Fruit fly (Drosophila melanogaster) whole organism, pupa: ENCODE measurements around the gene Pdhb.
A peak's percentile ranks its signal among the peaks of the same experiment; 100 is the strongest.

Experiments
- CG10348 ChIP-seq: fragments of 200-800 bp; sonication (Bioruptor generic); IDR thresholded peaks from 2 replicates; pipeline ENCODE4 v1.3.6; 2022; ENCODE audit warnings: missing biosample characterization, missing genetic modification characterization
- CG12605 ChIP-seq: fragments of 200-800 bp; sonication (Bioruptor generic); IDR thresholded peaks from 2 replicates; pipeline ENCODE4 v1.3.6; 2022; ENCODE audit warnings: missing biosample characterization, missing genetic modification characterization
- CG13204 ChIP-seq: fragments of 200-800 bp; sonication (Bioruptor generic); optimal IDR thresholded peaks from 2 replicates; lab custom pipeline; 2018; ENCODE audit warnings: missing biosample characterization, mild to moderate bottlenecking, missing genetic modification characterization, moderate library complexity
- CG14655 ChIP-seq: fragments of 200-800 bp; sonication (Bioruptor generic); optimal IDR thresholded peaks from 3 replicates; lab custom pipeline; 2017; ENCODE audit warnings: mild to moderate bottlenecking, missing biosample characterization, missing genetic modification reagents, missing genetic modification characterization
- CG15710 ChIP-seq: fragments of 200-800 bp; sonication (Bioruptor generic); optimal IDR thresholded peaks from 2 replicates; lab custom pipeline; 2018; ENCODE audit warnings: missing biosample characterization, mild to moderate bottlenecking, missing genetic modification characterization, moderate library complexity
- CG17806 ChIP-seq: fragments of 200-800 bp; sonication (Bioruptor generic); optimal IDR thresholded peaks from 2 replicates; lab custom pipeline; 2018; ENCODE audit warnings: missing biosample characterization, mild to moderate bottlenecking, missing genetic modification characterization, moderate library complexity
- CG32121 ChIP-seq: fragments of 200-800 bp; sonication (Bioruptor generic); IDR thresholded peaks from 2 replicates; pipeline ENCODE4 v1.3.6; 2022; ENCODE audit warnings: missing biosample characterization, missing genetic modification characterization
- CG34367 ChIP-seq: fragments of 200-800 bp; sonication (Bioruptor generic); optimal IDR thresholded peaks from 2 replicates; lab custom pipeline; 2018; ENCODE audit warnings: missing biosample characterization, mild to moderate bottlenecking, missing genetic modification characterization
- CG4496 ChIP-seq: fragments of 200-800 bp; sonication (Bioruptor generic); IDR thresholded peaks from 3 replicates; pipeline ENCODE4 v1.3.6; 2022; ENCODE audit warnings: missing biosample characterization, missing genetic modification characterization
- CG8159 ChIP-seq: fragments of 200-800 bp; sonication (Bioruptor generic); optimal IDR thresholded peaks from 3 replicates; lab custom pipeline; 2018; ENCODE audit warnings: missing biosample characterization, mild to moderate bottlenecking, missing genetic modification characterization, moderate library complexity
- CG8301 ChIP-seq: fragments of 200-800 bp; sonication (Bioruptor generic); optimal IDR thresholded peaks from 2 replicates; lab custom pipeline; 2018; ENCODE audit warnings: missing biosample characterization, mild to moderate bottlenecking, missing genetic modification characterization
- CG9948 ChIP-seq: fragments of 200-800 bp; sonication (Bioruptor generic); optimal IDR thresholded peaks from 2 replicates; lab custom pipeline; 2018; ENCODE audit warnings: missing biosample characterization, mild to moderate bottlenecking, missing genetic modification characterization, moderate library complexity
- D1 ChIP-seq: fragments of 200-800 bp; sonication (Bioruptor generic); optimal IDR thresholded peaks from 2 replicates; lab custom pipeline; 2018; ENCODE audit warnings: missing biosample characterization, mild to moderate bottlenecking, missing genetic modification characterization, moderate library complexity
- EcR ChIP-seq: fragments of 200-800 bp; sonication (Bioruptor generic); optimal IDR thresholded peaks from 3 replicates; lab custom pipeline; 2019; ENCODE audit warnings: missing biosample characterization, missing genetic modification characterization, mild to moderate bottlenecking, moderate library complexity, missing genetic modification reagents
- Ets98B ChIP-seq: fragments of 200-800 bp; sonication (Bioruptor generic); IDR thresholded peaks from 2 replicates; pipeline ENCODE4 v1.3.6; 2022; ENCODE audit warnings: missing biosample characterization, missing genetic modification characterization
- Pif1A ChIP-seq: fragments of 200-800 bp; sonication (Bioruptor generic); optimal IDR thresholded peaks from 3 replicates; lab custom pipeline; 2016; ENCODE audit warnings: missing biosample characterization, missing genetic modification characterization
- Pif1B ChIP-seq: fragments of 200-800 bp; sonication (Bioruptor generic); optimal IDR thresholded peaks from 3 replicates; lab custom pipeline; 2016; ENCODE audit warnings: missing biosample characterization, missing genetic modification characterization
- Snoo ChIP-seq: fragments of 200-800 bp; sonication (Bioruptor generic); optimal IDR thresholded peaks from 3 replicates; lab custom pipeline; 2017; ENCODE audit warnings: missing biosample characterization, mild to moderate bottlenecking, missing genetic modification characterization, inconsistent platforms
- fd96Ca ChIP-seq: fragments of 200-800 bp; sonication (Bioruptor generic); IDR thresholded peaks from 3 replicates; pipeline ENCODE4 v1.3.6; 2022; ENCODE audit warnings: missing biosample characterization, missing genetic modification characterization
- gl ChIP-seq: fragments of 200-800 bp; sonication (Bioruptor generic); optimal IDR thresholded peaks from 2 replicates; lab custom pipeline; 2018; ENCODE audit warnings: missing biosample characterization, mild to moderate bottlenecking, missing genetic modification characterization
- rn ChIP-seq: fragments of 200-800 bp; sonication (Bioruptor generic); IDR thresholded peaks from 2 replicates; pipeline ENCODE4 v1.3.6; 2022; ENCODE audit warnings: missing biosample characterization, missing genetic modification characterization

The Pdhb gene

dm6 chr3R:29077572-29077971 is 35.3 kb upstream of the Pdhb start:
- TF ChIP-seq CG32121 (GFP tag; lab: Robert Waterston, UW) = peak; percentile 63; the same call in 1 of the 2 replicates
- no peak for TF ChIP-seq CG15710

- TF ChIP-seq fd96Ca = 0 out of 3 replicates have a peak, but pooled peaks have one; percentile 31
- no peak for TF ChIP-seq CG10348
- no peak for TF ChIP-seq CG8301 (tag; lab: Kevin White, UChicago)
- TF ChIP-seq CG9948 (tag; lab: Kevin White, UChicago) = no peak
- no peak for TF ChIP-seq Snoo (tag; lab: Kevin White, UChicago)
- TF ChIP-seq rn = no peak
- TF ChIP-seq CG32121 (GFP tag; lab: Robert Waterston, UW) = no peak
- TF ChIP-seq Pif1B (GFP tag; lab: Kevin White, UChicago) = no peak
- peak; percentile 45 for TF ChIP-seq EcR (GFP tag; lab: Kevin White, UChicago)
- no peak for TF ChIP-seq D1 (tag; lab: Kevin White, UChicago)
- TF ChIP-seq gl = no peak
- no peak for TF ChIP-seq CG12605 (GFP tag; lab: Robert Waterston, UW)
- no peak for TF ChIP-seq CG34367 (tag; lab: Kevin White, UChicago)
- no peak for TF ChIP-seq Pif1A (GFP tag; lab: Kevin White, UChicago)
- TF ChIP-seq CG17806 (tag; lab: Kevin White, UChicago) = no peak
- peak; percentile 35 for TF ChIP-seq CG13204 (GFP tag; lab: Kevin White, UChicago)
- TF ChIP-seq Ets98B (GFP tag; lab: Robert Waterston, UW) = 0 out of 2 replicates have a peak, but pooled peaks have one; percentile 26
- TF ChIP-seq CG8159 (tag; lab: Kevin White, UChicago) = no peak
- peak; percentile 70; the same call in 2 of the 3 replicates for TF ChIP-seq CG4496 (GFP tag; lab: Robert Waterston, UW)
- TF ChIP-seq CG15710 = no peak
- no peak for TF ChIP-seq CG14655
- TF ChIP-seq, all 21 proteins: peak for 5
Observed at dm6 chr3R:29082034-29082433, 30.8 kb upstream of the Pdhb start.

dm6 chr3R:29082511-29083296 is 30.2 kb upstream of the Pdhb start:
- TF ChIP-seq CG14655 (peak; percentile 10), fd96Ca (no peak), CG8159 (tag; lab: Kevin White, UChicago) (peak; percentile 11), gl (no peak), CG15710 (peak; percentile 6)
- TF ChIP-seq, all 21 proteins: peak for 3

dm6 chr3R:29083459-29084457 is 29.1 kb upstream of the Pdhb start:
- TF ChIP-seq CG14655 (peak; percentile 29), Ets98B (GFP tag; lab: Robert Waterston, UW) (no peak), CG8301 (tag; lab: Kevin White, UChicago) (peak; percentile 28), CG8159 (tag; lab: Kevin White, UChicago) (peak; percentile 58), D1 (tag; lab: Kevin White, UChicago) (no peak), Pif1B (GFP tag; lab: Kevin White, UChicago) (peak; percentile 39), CG12605 (GFP tag; lab: Robert Waterston, UW) (peak; percentile 17; the same call in 1 of the 2 replicates), CG4496 (GFP tag; lab: Robert Waterston, UW) (no peak), EcR (GFP tag; lab: Kevin White, UChicago) (peak; percentile 31), rn (no peak), CG15710 (peak; percentile 33), CG17806 (tag; lab: Kevin White, UChicago) (peak; percentile 50), Snoo (tag; lab: Kevin White, UChicago) (no peak), fd96Ca (no peak), CG10348 (no peak), Pif1A (GFP tag; lab: Kevin White, UChicago) (peak; percentile 24), gl (no peak), CG9948 (tag; lab: Kevin White, UChicago) (peak; percentile 45), CG34367 (tag; lab: Kevin White, UChicago) (no peak), CG13204 (GFP tag; lab: Kevin White, UChicago) (no peak), CG32121 (GFP tag; lab: Robert Waterston, UW) (no peak)
- TF ChIP-seq, all 21 proteins: peak for 10

- TF ChIP-seq CG14655 (no peak), rn (no peak), CG12605 (GFP tag; lab: Robert Waterston, UW) (no peak), CG8301 (tag; lab: Kevin White, UChicago) (no peak), fd96Ca (no peak), D1 (tag; lab: Kevin White, UChicago) (no peak), CG17806 (tag; lab: Kevin White, UChicago) (no peak), CG9948 (tag; lab: Kevin White, UChicago) (no peak), CG13204 (GFP tag; lab: Kevin White, UChicago) (no peak), CG10348 (no peak), CG32121 (GFP tag; lab: Robert Waterston, UW) (no peak), EcR (GFP tag; lab: Kevin White, UChicago) (no peak), Snoo (tag; lab: Kevin White, UChicago) (no peak), CG15710 (no peak), gl (no peak), Pif1A (GFP tag; lab: Kevin White, UChicago) (no peak), Pif1B (GFP tag; lab: Kevin White, UChicago) (no peak), CG8159 (tag; lab: Kevin White, UChicago) (no peak), Ets98B (GFP tag; lab: Robert Waterston, UW) (no peak)
Observed at dm6 chr3R:29086896-29087295, 26.0 kb upstream of the Pdhb start.
